Worm (Caenorhabditis elegans) whole organism, mixed stage, embryonic: ENCODE measurements around the gene col-138.

ENCODE experiments used
- M03D4.4 ChIP-seq: sonication (generic microtip); optimal IDR thresholded peaks from 2 replicates; lab custom pipeline; 2017; ENCODE audit warnings: mild to moderate bottlenecking, missing genetic modification characterization, missing compliant biosample characterization
- bed-3 ChIP-seq: fragments of 200-800 bp; sonication (Bioruptor generic); optimal IDR thresholded peaks from 3 replicates; lab custom pipeline; 2018; ENCODE audit warnings: mild to moderate bottlenecking, missing genetic modification characterization, moderate library complexity, missing compliant biosample characterization
- blmp-1 ChIP-seq: fragments of 150-350 bp; optimal IDR thresholded peaks from 2 replicates; lab custom pipeline; 2014; ENCODE audit warnings: missing biosample characterization, missing genetic modification characterization
- ceh-39 ChIP-seq: fragments of 150-350 bp; optimal IDR thresholded peaks from 2 replicates; lab custom pipeline; 2014; ENCODE audit warnings: missing biosample characterization, missing genetic modification characterization
- ceh-83 ChIP-seq: fragments of 200-800 bp; sonication (Bioruptor generic); optimal IDR thresholded peaks from 2 replicates; lab custom pipeline; 2018; ENCODE audit warnings: mild to moderate bottlenecking, missing genetic modification characterization, missing compliant biosample characterization
- ces-1 ChIP-seq: fragments of 150-350 bp; optimal IDR thresholded peaks from 2 replicates; lab custom pipeline; 2014; ENCODE audit warnings: missing biosample characterization, missing genetic modification reagents, missing genetic modification characterization
- cnd-1 ChIP-seq: fragments of 200-800 bp; sonication (Bioruptor generic); optimal IDR thresholded peaks from 2 replicates; lab custom pipeline; 2018; ENCODE audit warnings: mild to moderate bottlenecking, missing genetic modification characterization, missing compliant biosample characterization
- drap-1 ChIP-seq: fragments of 200-800 bp; sonication (Bioruptor generic); optimal IDR thresholded peaks from 3 replicates; lab custom pipeline; 2018; ENCODE audit warnings: mild to moderate bottlenecking, missing genetic modification characterization, missing compliant biosample characterization
- elt-1 ChIP-seq: sonication (generic microtip); optimal IDR thresholded peaks from 2 replicates; lab custom pipeline; 2017; ENCODE audit warnings: missing genetic modification characterization, mild to moderate bottlenecking, missing compliant biosample characterization, antibody characterized with exemption, moderate library complexity, borderline replicate concordance; ENCODE audit not compliant: insufficient read depth
- elt-3 ChIP-seq: fragments of 150-350 bp; optimal IDR thresholded peaks from 2 replicates; lab custom pipeline; 2014; ENCODE audit warnings: missing biosample characterization, missing genetic modification characterization
- flh-1 ChIP-seq: fragments of 200-800 bp; sonication (Bioruptor generic); optimal IDR thresholded peaks from 2 replicates; lab custom pipeline; 2018; ENCODE audit warnings: mild to moderate bottlenecking, missing genetic modification characterization, moderate library complexity, missing compliant biosample characterization
- ham-2 ChIP-seq: fragments of 200-800 bp; sonication (Bioruptor generic); optimal IDR thresholded peaks from 2 replicates; lab custom pipeline; 2018; ENCODE audit warnings: mild to moderate bottlenecking, missing genetic modification characterization, missing compliant biosample characterization
- lin-13 ChIP-seq: fragments of 150-350 bp; optimal IDR thresholded peaks from 2 replicates; lab custom pipeline; 2014; ENCODE audit warnings: missing biosample characterization, missing genetic modification characterization
- lsy-2 ChIP-seq: fragments of 150-350 bp; optimal IDR thresholded peaks from 2 replicates; lab custom pipeline; 2014; ENCODE audit warnings: missing biosample characterization, missing genetic modification characterization
- mep-1 ChIP-seq: fragments of 150-350 bp; optimal IDR thresholded peaks from 2 replicates; lab custom pipeline; 2017; ENCODE audit warnings: missing biosample characterization, missing genetic modification reagents, missing genetic modification characterization, inconsistent platforms
- mls-2 ChIP-seq: sonication (generic microtip); optimal IDR thresholded peaks from 2 replicates; lab custom pipeline; 2016; ENCODE audit warnings: mild to moderate bottlenecking, missing genetic modification characterization, moderate library complexity, missing compliant biosample characterization
- nhr-237 ChIP-seq: fragments of 150-350 bp; optimal IDR thresholded peaks from 2 replicates; lab custom pipeline; 2014; ENCODE audit warnings: missing biosample characterization, missing genetic modification characterization
- nhr-76 ChIP-seq: sonication (generic microtip); optimal IDR thresholded peaks from 2 replicates; lab custom pipeline; 2017; ENCODE audit warnings: missing biosample characterization, missing genetic modification characterization
- pha-4 ChIP-seq: fragments of 150-350 bp; optimal IDR thresholded peaks from 2 replicates; lab custom pipeline; 2018; ENCODE audit warnings: missing biosample characterization, missing genetic modification reagents, missing genetic modification characterization
- sem-2 ChIP-seq: fragments of 200-800 bp; sonication (Bioruptor generic); optimal IDR thresholded peaks from 2 replicates; lab custom pipeline; 2018; ENCODE audit warnings: mild to moderate bottlenecking, missing genetic modification characterization, missing compliant biosample characterization
- snpc-4 ChIP-seq: fragments of 150-350 bp; optimal IDR thresholded peaks from 2 replicates; lab custom pipeline; 2014; ENCODE audit warnings: missing biosample characterization, missing genetic modification characterization
- sptf-1 ChIP-seq: sonication (generic microtip); optimal IDR thresholded peaks from 2 replicates; lab custom pipeline; 2017; ENCODE audit warnings: mild to moderate bottlenecking, missing genetic modification characterization, moderate library complexity, missing compliant biosample characterization
- tbx-8 ChIP-seq: fragments of 200-800 bp; sonication (Bioruptor generic); optimal IDR thresholded peaks from 2 replicates; lab custom pipeline; 2018; ENCODE audit warnings: mild to moderate bottlenecking, missing genetic modification characterization, moderate library complexity, missing compliant biosample characterization
- unc-120 ChIP-seq: sonication (generic microtip); optimal IDR thresholded peaks from 2 replicates; lab custom pipeline; 2017; ENCODE audit warnings: missing genetic modification characterization, missing compliant biosample characterization; ENCODE audit not compliant: poor library complexity, severe bottlenecking
- unc-39 ChIP-seq: fragments of 150-350 bp; optimal IDR thresholded peaks from 2 replicates; lab custom pipeline; 2014; ENCODE audit warnings: missing biosample characterization, missing genetic modification characterization
- unc-62 ChIP-seq: fragments of 150-350 bp; optimal IDR thresholded peaks from 2 replicates; lab custom pipeline; 2014; ENCODE audit warnings: missing biosample characterization, missing genetic modification reagents, missing genetic modification characterization
- zip-8 ChIP-seq: fragments of 150-350 bp; optimal IDR thresholded peaks from 2 replicates; lab custom pipeline; 2014; ENCODE audit warnings: missing biosample characterization, missing genetic modification characterization
- ztf-11 ChIP-seq: fragments of 150-350 bp; optimal IDR thresholded peaks from 2 replicates; lab custom pipeline; 2014; ENCODE audit warnings: missing biosample characterization, missing genetic modification characterization

The col-138 gene

ce11 chrIV:17183629-17184028, at the start of gene col-138:
Gene col-138, minus strand, starts transcription at chrIV:17183729.
- TF ChIP-seq blmp-1 (tag; lab: Kevin White, UChicago) (no peak), bed-3 (GFP tag; lab: Kevin White, UChicago) (no peak), flh-1 (GFP tag; lab: Kevin White, UChicago) (no peak), mls-2 (no peak), mep-1 (tag; lab: Kevin White, UChicago) (no peak), ces-1 (GFP tag; lab: Kevin White, UChicago) (no peak), elt-1 (tag; lab: Kevin White, UChicago) (no peak), ham-2 (GFP tag; lab: Kevin White, UChicago) (no peak), tbx-8 (no peak), elt-3 (tag; lab: Kevin White, UChicago) (no peak), drap-1 (no peak)

- TF ChIP-seq ces-1 (GFP tag; lab: Kevin White, UChicago) (peak; percentile 77), bed-3 (GFP tag; lab: Kevin White, UChicago) (no peak), mls-2 (no peak), lin-13 (tag; lab: Kevin White, UChicago) (no peak)
- TF ChIP-seq, all 35 proteins: peak for 1
These were observed 49.4 kb upstream of the col-138 start for ce11 chrIV:17232899-17233298.

- no peak for TF ChIP-seq sptf-1
- no peak for TF ChIP-seq mls-2
- no peak for TF ChIP-seq elt-1 (tag; lab: Kevin White, UChicago)
- TF ChIP-seq lin-13 (tag; lab: Kevin White, UChicago), result no peak
- no peak for TF ChIP-seq ces-1 (GFP tag; lab: Kevin White, UChicago)
- no peak for TF ChIP-seq ztf-11 (tag; lab: Kevin White, UChicago)
- no peak for TF ChIP-seq lsy-2 (tag; lab: Kevin White, UChicago)
- TF ChIP-seq zip-8 (tag; lab: Kevin White, UChicago), result no peak
- no peak for TF ChIP-seq blmp-1 (tag; lab: Kevin White, UChicago)
- no peak for TF ChIP-seq sem-2 (GFP tag; lab: Kevin White, UChicago)
- TF ChIP-seq elt-3 (tag; lab: Kevin White, UChicago), result no peak
- no peak for TF ChIP-seq pha-4 (tag; lab: Kevin White, UChicago)
- TF ChIP-seq bed-3 (GFP tag; lab: Kevin White, UChicago), result no peak
- no peak for TF ChIP-seq nhr-237 (tag; lab: Kevin White, UChicago)
These were observed 47.4 kb upstream of the col-138 start, which contains the start of gene npr-32 for ce11 chrIV:17230958-17231357. Gene npr-32, minus strand, starts transcription at chrIV:17231058.

- TF ChIP-seq snpc-4 (tag; lab: Kevin White, UChicago) (no peak), lsy-2 (tag; lab: Kevin White, UChicago) (no peak), ceh-83 (GFP tag; lab: Kevin White, UChicago) (no peak), bed-3 (GFP tag; lab: Kevin White, UChicago) (no peak), ces-1 (GFP tag; lab: Kevin White, UChicago) (no peak), zip-8 (tag; lab: Kevin White, UChicago) (no peak), mls-2 (no peak), M03D4.4 (no peak), nhr-76 (tag; lab: Kevin White, UChicago) (no peak), unc-62 (GFP tag; lab: Kevin White, UChicago) (no peak), blmp-1 (tag; lab: Kevin White, UChicago) (no peak), sptf-1 (no peak), nhr-237 (tag; lab: Kevin White, UChicago) (no peak), cnd-1 (tag; lab: Kevin White, UChicago) (no peak), flh-1 (GFP tag; lab: Kevin White, UChicago) (no peak), pha-4 (tag; lab: Kevin White, UChicago) (no peak), ceh-39 (tag; lab: Kevin White, UChicago) (no peak), drap-1 (no peak), unc-120 (tag; lab: Kevin White, UChicago) (no peak)
- TF ChIP-seq, all 35 proteins: peak for 0
These were observed 39.9 kb upstream of the col-138 start, which contains the start of gene Y116A8B.4 for ce11 chrIV:17223474-17223873. Gene Y116A8B.4, plus strand, starts transcription at chrIV:17223774.

ce11 chrIV:17216048-17216447, 32.5 kb upstream of the col-138 start, which contains the start of gene Y116A8B.1:
Gene Y116A8B.1, plus strand, starts transcription at chrIV:17216348.
- TF ChIP-seq bed-3 (GFP tag; lab: Kevin White, UChicago) (no peak), unc-39 (tag; lab: Kevin White, UChicago) (no peak), unc-62 (GFP tag; lab: Kevin White, UChicago) (no peak), flh-1 (GFP tag; lab: Kevin White, UChicago) (no peak), blmp-1 (tag; lab: Kevin White, UChicago) (no peak), mep-1 (tag; lab: Kevin White, UChicago) (no peak), elt-3 (tag; lab: Kevin White, UChicago) (no peak), ces-1 (GFP tag; lab: Kevin White, UChicago) (no peak), ceh-39 (tag; lab: Kevin White, UChicago) (no peak), ceh-83 (GFP tag; lab: Kevin White, UChicago) (no peak)
